Worm (Caenorhabditis elegans): Measurements from ENCODE around the gene F38A1.13.

ce11 chrIV:1255632-1256031, 9.4 kb upstream of the F38A1.13 start, which contains the start of gene clec-167:
- TF ChIP-seq unc-62 (GFP tag; optimal IDR thresholded peaks at IDR 0.05) (no peak), ztf-3 (GFP tag; optimal IDR thresholded peaks at IDR 0.05) (no peak), snpc-1.3 (tag; optimal IDR thresholded peaks at IDR 0.05; ENCODE audit: insufficient read depth) (no peak), efl-1 (GFP tag; optimal IDR thresholded peaks at IDR 0.05) (no peak), pha-4 (tag; optimal IDR thresholded peaks at IDR 0.05) (no peak), hmg-1.2 (GFP tag; IDR thresholded peaks at IDR 0.05) (no peak), ztf-6 (GFP tag; IDR thresholded peaks at IDR 0.05) (no peak), snpc-4 (GFP tag; optimal IDR thresholded peaks at IDR 0.05) (no peak), snpc-4 (tag; optimal IDR thresholded peaks at IDR 0.05) (no peak), egrh-3 (GFP tag; IDR thresholded peaks at IDR 0.05) (no peak), nfyb-1 (GFP tag; IDR thresholded peaks at IDR 0.05) (no peak), zim-3 (tag; optimal IDR thresholded peaks at IDR 0.05) (no peak)
